Worm (Caenorhabditis elegans): ENCODE results near the gene pitr-3.

Gene pitr-3

ce11 chrV:9141297-9141696 lies at the start of gene pitr-3:
Gene pitr-3, minus strand, starts transcription at chrV:9141397.
- no peak for TF ChIP-seq W03F9.2 (tag; optimal IDR thresholded peaks at IDR 0.05)
- TF ChIP-seq dao-5 (tag; optimal IDR thresholded peaks at IDR 0.05), result no peak
- TF ChIP-seq him-1 (tag; optimal IDR thresholded peaks at IDR 0.05), result no peak

ce11 chrV:9186028-9186427 lies 44.8 kb upstream of the pitr-3 start:
- TF ChIP-seq dao-5 (tag; optimal IDR thresholded peaks at IDR 0.05) (no peak), W03F9.2 (tag; optimal IDR thresholded peaks at IDR 0.05) (no peak), him-1 (tag; optimal IDR thresholded peaks at IDR 0.05) (no peak)

ce11 chrV:9183718-9184441 lies 42.7 kb upstream of the pitr-3 start:
- TF ChIP-seq W03F9.2 (tag; optimal IDR thresholded peaks at IDR 0.05) (no peak), dao-5 (tag; optimal IDR thresholded peaks at IDR 0.05) (no peak), him-1 (tag; optimal IDR thresholded peaks at IDR 0.05) (no peak)

ce11 chrV:9181669-9182250 lies 40.6 kb upstream of the pitr-3 start, which contains the start of gene ptr-1:
Gene ptr-1, minus strand, starts transcription at chrV:9181719.
- TF ChIP-seq W03F9.2 (tag; optimal IDR thresholded peaks at IDR 0.05), result no peak
- TF ChIP-seq dao-5 (tag; optimal IDR thresholded peaks at IDR 0.05), result no peak
- no peak for TF ChIP-seq him-1 (tag; optimal IDR thresholded peaks at IDR 0.05)

- peak; percentile 92 for TF ChIP-seq W03F9.2 (tag; optimal IDR thresholded peaks at IDR 0.05)
- no peak for TF ChIP-seq dao-5 (tag; optimal IDR thresholded peaks at IDR 0.05)
- no peak for TF ChIP-seq him-1 (tag; optimal IDR thresholded peaks at IDR 0.05)
Measured at ce11 chrV:9175218-9175837, 34.1 kb upstream of the pitr-3 start, which contains the start of gene spas-1. Gene spas-1, plus strand, starts transcription at chrV:9175789.

- TF ChIP-seq dao-5 (tag; optimal IDR thresholded peaks at IDR 0.05), result no peak
- TF ChIP-seq W03F9.2 (tag; optimal IDR thresholded peaks at IDR 0.05), result no peak
- TF ChIP-seq him-1 (tag; optimal IDR thresholded peaks at IDR 0.05), result no peak
Measured at ce11 chrV:9173789-9174188, 32.6 kb upstream of the pitr-3 start, which contains the start of gene pqn-16. Gene pqn-16, plus strand, starts transcription at chrV:9174089.

ce11 chrV:9172989-9173388 lies 31.8 kb upstream of the pitr-3 start, which contains the start of gene gad-3:
Gene gad-3, minus strand, starts transcription at chrV:9173005.
- TF ChIP-seq W03F9.2 (tag; optimal IDR thresholded peaks at IDR 0.05) (no peak), him-1 (tag; optimal IDR thresholded peaks at IDR 0.05) (no peak), dao-5 (tag; optimal IDR thresholded peaks at IDR 0.05) (no peak)

ce11 chrV:9168089-9168488 lies 26.9 kb upstream of the pitr-3 start, which contains the start of gene B0222.11:
Gene B0222.11, minus strand, starts transcription at chrV:9168189.
- TF ChIP-seq dao-5 (tag; optimal IDR thresholded peaks at IDR 0.05), result no peak
- TF ChIP-seq him-1 (tag; optimal IDR thresholded peaks at IDR 0.05), result no peak
- no peak for TF ChIP-seq W03F9.2 (tag; optimal IDR thresholded peaks at IDR 0.05)

ce11 chrV:9166306-9166705 lies 25.1 kb upstream of the pitr-3 start:
- no peak for TF ChIP-seq dao-5 (tag; optimal IDR thresholded peaks at IDR 0.05)
- no peak for TF ChIP-seq W03F9.2 (tag; optimal IDR thresholded peaks at IDR 0.05)
- TF ChIP-seq him-1 (tag; optimal IDR thresholded peaks at IDR 0.05), result no peak

- TF ChIP-seq dao-5 (tag; optimal IDR thresholded peaks at IDR 0.05) (no peak), him-1 (tag; optimal IDR thresholded peaks at IDR 0.05) (no peak), W03F9.2 (tag; optimal IDR thresholded peaks at IDR 0.05) (no peak)
Measured at ce11 chrV:9165073-9165699, 24.0 kb upstream of the pitr-3 start, which contains the start of gene col-10. Gene col-10, minus strand, starts transcription at chrV:9165307.

- no peak for TF ChIP-seq dao-5 (tag; optimal IDR thresholded peaks at IDR 0.05)
- no peak for TF ChIP-seq him-1 (tag; optimal IDR thresholded peaks at IDR 0.05)
- TF ChIP-seq W03F9.2 (tag; optimal IDR thresholded peaks at IDR 0.05), result no peak
Measured at ce11 chrV:9163897-9164296, 22.7 kb upstream of the pitr-3 start.

- TF ChIP-seq W03F9.2 (tag; optimal IDR thresholded peaks at IDR 0.05) (no peak), him-1 (tag; optimal IDR thresholded peaks at IDR 0.05) (no peak), dao-5 (tag; optimal IDR thresholded peaks at IDR 0.05) (no peak)
Measured at ce11 chrV:9162955-9163468, 21.8 kb upstream of the pitr-3 start, which contains the start of gene col-145. Gene col-145, minus strand, starts transcription at chrV:9163005.

- TF ChIP-seq him-1 (tag; optimal IDR thresholded peaks at IDR 0.05) (no peak), W03F9.2 (tag; optimal IDR thresholded peaks at IDR 0.05) (no peak), dao-5 (tag; optimal IDR thresholded peaks at IDR 0.05) (no peak)
Measured at ce11 chrV:9162118-9162729, 21.0 kb upstream of the pitr-3 start.
